Worm (Caenorhabditis elegans) whole organism, L1 larva: ENCODE data around the gene gst-29.

Source experiments
- isw-1 ChIP-seq: fragments of 200-800 bp; sonication (Bioruptor generic); IDR thresholded peaks from 2 replicates; pipeline ENCODE4 v1.3.6; 2022; ENCODE audit warnings: missing genetic modification characterization, missing compliant biosample characterization
- lin-39 ChIP-seq: fragments of 150-350 bp; optimal IDR thresholded peaks from 2 replicates; lab custom pipeline; 2014; ENCODE audit warnings: missing biosample characterization, missing genetic modification reagents, missing genetic modification characterization
- lsy-2 ChIP-seq, 2 experiments: fragments of 150-350 bp; optimal IDR thresholded peaks; 2 replicates each; lab custom pipeline; 2014; ENCODE audit warnings: missing biosample characterization in 2 of 2, missing genetic modification characterization in 2 of 2
- nhr-11 ChIP-seq: fragments of 150-350 bp; optimal IDR thresholded peaks from 2 replicates; lab custom pipeline; 2014; ENCODE audit warnings: missing biosample characterization, missing genetic modification characterization
- pag-3 ChIP-seq: sonication (generic microtip); optimal IDR thresholded peaks from 2 replicates; lab custom pipeline; 2017; ENCODE audit warnings: missing genetic modification characterization, mild to moderate bottlenecking, missing compliant biosample characterization, antibody characterized with exemption, borderline replicate concordance; ENCODE audit not compliant: insufficient read depth
- rnt-1 ChIP-seq: sonication (generic microtip); optimal IDR thresholded peaks from 2 replicates; lab custom pipeline; 2016; ENCODE audit warnings: mild to moderate bottlenecking, missing genetic modification characterization, moderate library complexity, missing compliant biosample characterization
- unc-130 ChIP-seq: fragments of 150-350 bp; optimal IDR thresholded peaks from 2 replicates; lab custom pipeline; 2017; ENCODE audit warnings: missing biosample characterization, missing genetic modification characterization, inconsistent platforms

- TF ChIP-seq rnt-1 (tag; lab: Kevin White, UChicago) (no peak), pag-3 (tag; lab: Kevin White, UChicago) (no peak), lsy-2 (tag; optimal IDR thresholded peaks at IDR 0.05; lab: Kevin White, UChicago) (no peak), lin-39 (tag; lab: Kevin White, UChicago) (no peak), nhr-11 (no peak), unc-130 (tag; lab: Kevin White, UChicago) (no peak), isw-1 (GFP tag; lab: Robert Waterston, UW) (no peak)
These were observed 44.1 kb upstream of the gst-29 start for ce11 chrII:15213732-15214131.
